Worm (Caenorhabditis elegans): ENCODE data around the gene oac-53.

ce11 chrV:16620874-16621273 lies 6.9 kb downstream of the oac-53 start, which contains the start of gene Y70C5A.3:
- TF ChIP-seq nfya-1 (tag; optimal IDR thresholded peaks at IDR 0.05; ENCODE audit: borderline replicate concordance, insufficient read depth) (no peak), ztf-26 (tag; optimal IDR thresholded peaks at IDR 0.05) (no peak), ceh-100 (GFP tag; IDR thresholded peaks at IDR 0.05) (no peak), madf-8 (GFP tag; conservative IDR thresholded peaks at IDR 0.05) (no peak), snpc-4 (GFP tag; optimal IDR thresholded peaks at IDR 0.05) (no peak), snpc-4 (tag; optimal IDR thresholded peaks at IDR 0.05) (no peak), ceh-91 (GFP tag; IDR thresholded peaks at IDR 0.05) (no peak), dpl-1 (GFP tag; optimal IDR thresholded peaks at IDR 0.05) (no peak), sdz-38 (tag; optimal IDR thresholded peaks at IDR 0.05) (no peak), B0019.2 (GFP tag; conservative IDR thresholded peaks at IDR 0.05) (no peak)

Data from whole organism, young adult.